Worm (Caenorhabditis elegans): ENCODE measurements around the gene F09C8.2.

Gene F09C8.2

ce11 chrX:16156891-16157290 lies 10.1 kb upstream of the F09C8.2 start (continued):
- no peak for TF ChIP-seq egl-13 (tag; optimal IDR thresholded peaks at IDR 0.05)
- no peak for TF ChIP-seq ztf-4 (tag; optimal IDR thresholded peaks at IDR 0.05)
- no peak for TF ChIP-seq sox-4 (tag; optimal IDR thresholded peaks at IDR 0.05)

- TF ChIP-seq lin-14 (GFP tag; optimal IDR thresholded peaks at IDR 0.05) (peak; percentile 49), efl-1 (optimal IDR thresholded peaks at IDR 0.05) (no peak), efl-1 (GFP tag; optimal IDR thresholded peaks at IDR 0.05 in 1 of 2) (peak in 1 of 2 experiments; percentile 77), dsc-1 (tag; optimal IDR thresholded peaks at IDR 0.05) (peak; percentile 33), snu-23 (GFP tag; optimal IDR thresholded peaks at IDR 0.05) (peak; percentile 1), rnt-1 (tag; optimal IDR thresholded peaks at IDR 0.05) (peak; percentile 26), mef-2 (tag; optimal IDR thresholded peaks at IDR 0.05) (no peak)
Measured at ce11 chrX:16155216-16155991, 8.6 kb upstream of the F09C8.2 start.

ce11 chrX:16153744-16154143 lies 6.9 kb upstream of the F09C8.2 start:
- TF ChIP-seq lin-14 (GFP tag; optimal IDR thresholded peaks at IDR 0.05) (peak; percentile 6), ztf-4 (tag; optimal IDR thresholded peaks at IDR 0.05) (no peak), unc-130 (tag; optimal IDR thresholded peaks at IDR 0.05) (no peak)

ce11 chrX:16151302-16151701 lies 4.5 kb upstream of the F09C8.2 start:
- no peak for TF ChIP-seq swsn-7 (tag; optimal IDR thresholded peaks at IDR 0.05)
- TF ChIP-seq zag-1 (tag; optimal IDR thresholded peaks at IDR 0.05): no peak
- no peak for TF ChIP-seq alr-1 (tag; optimal IDR thresholded peaks at IDR 0.05; ENCODE audit: borderline replicate concordance)
- TF ChIP-seq unc-62 (GFP tag; optimal IDR thresholded peaks at IDR 0.05): no peak
- TF ChIP-seq ceh-8 (GFP tag; optimal IDR thresholded peaks at IDR 0.05): no peak
- no peak for TF ChIP-seq ztf-11 (tag; optimal IDR thresholded peaks at IDR 0.05)
- TF ChIP-seq ceh-63 (GFP tag; optimal IDR thresholded peaks at IDR 0.05): no peak
- no peak for TF ChIP-seq isw-1 (GFP tag; IDR thresholded peaks at IDR 0.05)
- TF ChIP-seq efl-3 (GFP tag; optimal IDR thresholded peaks at IDR 0.05): no peak
- no peak for TF ChIP-seq hlh-4 (tag; optimal IDR thresholded peaks at IDR 0.05)
- TF ChIP-seq C16A3.4 (tag; optimal IDR thresholded peaks at IDR 0.05): no peak
- no peak for TF ChIP-seq ceh-90 (tag; optimal IDR thresholded peaks at IDR 0.05)
- no peak for TF ChIP-seq unc-130 (tag; optimal IDR thresholded peaks at IDR 0.05)
- TF ChIP-seq Y116A8C.19 (tag; optimal IDR thresholded peaks at IDR 0.05; ENCODE audit: borderline replicate concordance): no peak
- no peak for TF ChIP-seq dsc-1 (tag; optimal IDR thresholded peaks at IDR 0.05)

- no peak for TF ChIP-seq zip-4 (GFP tag; optimal IDR thresholded peaks at IDR 0.05)
- TF ChIP-seq elt-3 (tag; optimal IDR thresholded peaks at IDR 0.05): no peak
- no peak for TF ChIP-seq swsn-7 (tag; optimal IDR thresholded peaks at IDR 0.05)
- TF ChIP-seq tbx-2 (tag; optimal IDR thresholded peaks at IDR 0.05): no peak
- TF ChIP-seq ces-1 (GFP tag; optimal IDR thresholded peaks at IDR 0.05): no peak
- TF ChIP-seq efl-1 (optimal IDR thresholded peaks at IDR 0.05): no peak
- TF ChIP-seq efl-1 (GFP tag; optimal IDR thresholded peaks at IDR 0.05 in 1 of 2): peak in 1 of 2 experiments; percentile 86
- TF ChIP-seq nhr-19 (GFP tag; conservative IDR thresholded peaks at IDR 0.05): peak; percentile 26
- no peak for TF ChIP-seq pag-3 (tag; optimal IDR thresholded peaks at IDR 0.05; ENCODE audit: borderline replicate concordance, insufficient read depth)
- TF ChIP-seq efl-3 (GFP tag; optimal IDR thresholded peaks at IDR 0.05): no peak
- no peak for TF ChIP-seq lin-15B (tag; optimal IDR thresholded peaks at IDR 0.05)
- TF ChIP-seq lsy-2 (tag; optimal IDR thresholded peaks at IDR 0.05): peak in 1 of 2 experiments; percentile 2
- TF ChIP-seq nhr-85 (tag): peak; percentile 87
- TF ChIP-seq pqm-1 (tag; optimal IDR thresholded peaks at IDR 0.05): no peak
- peak; percentile 47 for TF ChIP-seq elt-2 (tag; optimal IDR thresholded peaks at IDR 0.05)
- peak in 1 of 2 experiments; percentile 29 for TF ChIP-seq egl-27 (tag; optimal IDR thresholded peaks at IDR 0.05)
- 0 out of 2 replicates have a peak, but pooled peaks have one; percentile 44 for TF ChIP-seq grh-1 (GFP tag; IDR thresholded peaks at IDR 0.05)
- TF ChIP-seq nhr-76 (tag; optimal IDR thresholded peaks at IDR 0.05): no peak
- no peak for TF ChIP-seq unc-130 (tag; optimal IDR thresholded peaks at IDR 0.05)
- peak; percentile 24 for TF ChIP-seq nhr-71 (tag; optimal IDR thresholded peaks at IDR 0.05)
- TF ChIP-seq jun-1 (tag; optimal IDR thresholded peaks at IDR 0.05): no peak
- peak; percentile 70 for TF ChIP-seq lin-14 (GFP tag; optimal IDR thresholded peaks at IDR 0.05)
- TF ChIP-seq nhr-20 (tag; optimal IDR thresholded peaks at IDR 0.05): peak; percentile 15
- TF ChIP-seq nhr-84 (tag; optimal IDR thresholded peaks at IDR 0.05): no peak
- no peak for TF ChIP-seq ama-1 (optimal IDR thresholded peaks at IDR 0.05)
- no peak for TF ChIP-seq irx-1 (tag; optimal IDR thresholded peaks at IDR 0.05)
Measured at ce11 chrX:16150153-16150552, 3.3 kb upstream of the F09C8.2 start.

Data from whole organism, L1 larva.